Worm (Caenorhabditis elegans): ENCODE measurements around the gene M110.8.

- TF ChIP-seq aly-2 (tag; optimal IDR thresholded peaks at IDR 0.05) (no peak), egl-27 (tag; optimal IDR thresholded peaks at IDR 0.05) (no peak), unc-39 (tag; optimal IDR thresholded peaks at IDR 0.05) (no peak), snpc-4 (tag; optimal IDR thresholded peaks at IDR 0.05) (no peak), mdl-1 (tag; optimal IDR thresholded peaks at IDR 0.05) (no peak), ceh-82 (tag; optimal IDR thresholded peaks at IDR 0.05) (no peak)
These were observed 10.9 kb downstream of the M110.8 start, which contains the start of gene qua-1 for ce11 chrII:8198503-8198902.

Measured in whole organism, L3 larva.